Worm (Caenorhabditis elegans) whole organism, early embryonic: ENCODE measurements around the gene smoc-1.

Experiments used
- B0310.2 ChIP-seq: sonication (generic microtip); optimal IDR thresholded peaks from 2 replicates; lab custom pipeline; 2016; ENCODE audit warnings: mild to moderate bottlenecking, missing genetic modification characterization, missing compliant biosample characterization
- aly-1 ChIP-seq: sonication (generic microtip); optimal IDR thresholded peaks from 2 replicates; lab custom pipeline; 2016; ENCODE audit warnings: missing genetic modification characterization, missing compliant biosample characterization
- ama-1 ChIP-seq: fragments of 150-350 bp; optimal IDR thresholded peaks from 2 replicates; lab custom pipeline; 2014
- ceh-13 ChIP-seq: fragments of 200-800 bp; sonication (Bioruptor generic); optimal IDR thresholded peaks from 2 replicates; lab custom pipeline; 2018; ENCODE audit warnings: mild to moderate bottlenecking, missing genetic modification characterization, missing compliant biosample characterization
- ceh-36 ChIP-seq: sonication (generic microtip); optimal IDR thresholded peaks from 2 replicates; lab custom pipeline; 2016; ENCODE audit warnings: missing genetic modification characterization, inconsistent platforms, missing compliant biosample characterization
- flt-1 ChIP-seq: fragments of 200-800 bp; sonication (Bioruptor generic); IDR thresholded peaks from 2 replicates; pipeline ENCODE4 v1.3.6; 2022; ENCODE audit warnings: missing genetic modification characterization, missing compliant biosample characterization
- hmbx-1 ChIP-seq: sonication (generic microtip); optimal IDR thresholded peaks from 2 replicates; lab custom pipeline; 2016; ENCODE audit warnings: mild to moderate bottlenecking, missing genetic modification characterization, missing compliant biosample characterization
- hnd-1 ChIP-seq: sonication (generic microtip); optimal IDR thresholded peaks from 2 replicates; lab custom pipeline; 2016; ENCODE audit warnings: missing genetic modification characterization, missing compliant biosample characterization
- pes-1 ChIP-seq: fragments of 200-800 bp; sonication (Bioruptor generic); IDR thresholded peaks from 2 replicates; pipeline ENCODE4 v1.3.6; 2022; ENCODE audit warnings: missing genetic modification reagents, missing genetic modification characterization, missing compliant biosample characterization

ce11 chrV:11769646-11770045 is 12.2 kb downstream of the smoc-1 start:
- TF ChIP-seq ama-1 (lab: Kevin White, UChicago) (no peak), ceh-36 (tag; lab: Kevin White, UChicago) (no peak), hmbx-1 (tag; lab: Kevin White, UChicago) (no peak), ceh-13 (no peak), aly-1 (tag; lab: Kevin White, UChicago) (no peak), pes-1 (GFP tag; lab: Robert Waterston, UW) (no peak), B0310.2 (tag; lab: Kevin White, UChicago) (no peak), flt-1 (GFP tag; lab: Robert Waterston, UW) (no peak), hnd-1 (no peak)
